Worm (Caenorhabditis elegans) whole organism, young adult: ENCODE measurements around the gene cyp-33C7.
A peak's percentile ranks its signal among the peaks of the same experiment; 100 is the strongest.

Source experiments
- C06A6.2 ChIP-seq: fragments of 200-800 bp; sonication (Bioruptor generic); conservative IDR thresholded peaks from 2 replicates; pipeline ENCODE4 v1.3.6; 2022; ENCODE audit warnings: missing genetic modification characterization, missing compliant biosample characterization
- F23B12.7 ChIP-seq: sonication (generic microtip); optimal IDR thresholded peaks from 2 replicates; lab custom pipeline; 2017; ENCODE audit warnings: missing genetic modification characterization, mild to moderate bottlenecking, missing compliant biosample characterization, antibody characterized with exemption, moderate library complexity; ENCODE audit not compliant: insufficient read depth
- F52B5.7 ChIP-seq: sonication (generic microtip); optimal IDR thresholded peaks from 2 replicates; lab custom pipeline; 2016; ENCODE audit warnings: mild to moderate bottlenecking, missing genetic modification characterization, missing compliant biosample characterization
- K11D2.4 ChIP-seq: fragments of 200-800 bp; sonication (Bioruptor generic); IDR thresholded peaks from 2 replicates; pipeline ENCODE4 v1.3.6; 2022; ENCODE audit warnings: missing genetic modification reagents, missing genetic modification characterization, missing compliant biosample characterization
- K12H6.12 ChIP-seq: fragments of 200-800 bp; sonication (Bioruptor generic); optimal IDR thresholded peaks from 2 replicates; lab custom pipeline; 2018; ENCODE audit warnings: mild to moderate bottlenecking, missing genetic modification characterization, missing compliant biosample characterization
- T26A5.8 ChIP-seq: sonication (generic microtip); optimal IDR thresholded peaks from 2 replicates; lab custom pipeline; 2016; ENCODE audit warnings: missing genetic modification characterization, missing compliant biosample characterization
- ZK185.1 ChIP-seq: sonication (generic microtip); optimal IDR thresholded peaks from 2 replicates; lab custom pipeline; 2016; ENCODE audit warnings: mild to moderate bottlenecking, missing genetic modification characterization, missing compliant biosample characterization; ENCODE audit not compliant: poor library complexity, severe bottlenecking
- ama-1 ChIP-seq, 3 experiments: fragments of 150-350 bp in 1 of 3; sonication (generic microtip) in 2 of 3; optimal IDR thresholded peaks; 2 replicates each; lab custom pipeline; 2014 to 2018; ENCODE audit warnings: missing biosample characterization in 2 of 3, missing genetic modification characterization in 2 of 3, missing genetic modification reagents in 2 of 3
- aptf-2 ChIP-seq: fragments of 200-800 bp; sonication (Bioruptor generic); conservative IDR thresholded peaks from 2 replicates; pipeline ENCODE4 v1.3.6; 2022; ENCODE audit warnings: missing genetic modification reagents, missing genetic modification characterization, missing compliant biosample characterization
- aptf-3 ChIP-seq: fragments of 200-800 bp; sonication (Bioruptor generic); IDR thresholded peaks from 2 replicates; pipeline ENCODE4 v1.3.6; 2022; ENCODE audit warnings: missing genetic modification characterization, missing compliant biosample characterization
- attf-3 ChIP-seq: fragments of 200-800 bp; sonication (Bioruptor generic); conservative IDR thresholded peaks from 2 replicates; pipeline ENCODE4 v1.3.6; 2022; ENCODE audit warnings: missing genetic modification reagents, missing genetic modification characterization, missing compliant biosample characterization
- attf-5 ChIP-seq: fragments of 200-800 bp; sonication (Bioruptor generic); optimal IDR thresholded peaks from 2 replicates; lab custom pipeline; 2018; ENCODE audit warnings: mild to moderate bottlenecking, missing genetic modification characterization, missing compliant biosample characterization
- bed-1 ChIP-seq: fragments of 200-800 bp; sonication (Bioruptor generic); IDR thresholded peaks from 2 replicates; pipeline ENCODE4 v1.3.6; 2022; ENCODE audit warnings: missing genetic modification reagents, missing genetic modification characterization, missing compliant biosample characterization
- cebp-1 ChIP-seq, 2 experiments: fragments of 200-800 bp in 1 of 2; sonication (Bioruptor generic) in 1 of 2; sonication (generic microtip) in 1 of 2; IDR thresholded peaks in 1 of 2; optimal IDR thresholded peaks in 1 of 2; 2 replicates each; pipeline versions ENCODE4 v1.3.6 to Lab custom; 2017 to 2022; ENCODE audit warnings: missing compliant biosample characterization in 2 of 2, missing genetic modification characterization in 2 of 2, mild to moderate bottlenecking in 1 of 2, missing genetic modification reagents in 1 of 2, moderate library complexity in 1 of 2
- ceh-100 ChIP-seq: fragments of 200-800 bp; sonication (Bioruptor generic); IDR thresholded peaks from 2 replicates; pipeline ENCODE4 v1.3.6; 2022; ENCODE audit warnings: missing genetic modification reagents, missing genetic modification characterization, missing compliant biosample characterization
- ceh-27 ChIP-seq: fragments of 200-800 bp; sonication (Bioruptor generic); optimal IDR thresholded peaks from 2 replicates; lab custom pipeline; 2018; ENCODE audit warnings: mild to moderate bottlenecking, missing genetic modification characterization, moderate library complexity, missing compliant biosample characterization
- ceh-58 ChIP-seq: fragments of 200-800 bp; sonication (Bioruptor generic); IDR thresholded peaks from 2 replicates; pipeline ENCODE4 v1.3.6; 2022; ENCODE audit warnings: missing genetic modification characterization, missing compliant biosample characterization
- ceh-79 ChIP-seq: sonication (generic microtip); optimal IDR thresholded peaks from 2 replicates; lab custom pipeline; 2017; ENCODE audit warnings: mild to moderate bottlenecking, missing genetic modification characterization, missing compliant biosample characterization
- die-1 ChIP-seq: sonication (generic microtip); optimal IDR thresholded peaks from 2 replicates; lab custom pipeline; 2016; ENCODE audit warnings: missing genotype, mild to moderate bottlenecking, missing genetic modification characterization, missing compliant biosample characterization
- dpff-1 ChIP-seq: sonication (generic microtip); optimal IDR thresholded peaks from 2 replicates; lab custom pipeline; 2017; ENCODE audit warnings: mild to moderate bottlenecking, missing genetic modification characterization, missing compliant biosample characterization
- egl-18 ChIP-seq: fragments of 200-800 bp; sonication (Bioruptor generic); IDR thresholded peaks from 2 replicates; pipeline ENCODE4 v1.3.6; 2022; ENCODE audit warnings: missing genetic modification reagents, missing genetic modification characterization, missing compliant biosample characterization
- ets-4 ChIP-seq: fragments of 200-800 bp; sonication (Bioruptor generic); optimal IDR thresholded peaks from 2 replicates; lab custom pipeline; 2018; ENCODE audit warnings: mild to moderate bottlenecking, missing genetic modification characterization, missing compliant biosample characterization
- hmg-1.2 ChIP-seq: fragments of 200-800 bp; sonication (Bioruptor generic); IDR thresholded peaks from 2 replicates; pipeline ENCODE4 v1.3.6; 2022; ENCODE audit warnings: missing genetic modification reagents, missing genetic modification characterization, missing compliant biosample characterization
- lsy-27 ChIP-seq: sonication (generic microtip); optimal IDR thresholded peaks from 2 replicates; lab custom pipeline; 2017; ENCODE audit warnings: missing genetic modification characterization, mild to moderate bottlenecking, missing compliant biosample characterization, antibody characterized with exemption, missing genotype, borderline replicate concordance; ENCODE audit not compliant: insufficient read depth
- madf-8 ChIP-seq: fragments of 200-800 bp; sonication (Bioruptor generic); conservative IDR thresholded peaks from 2 replicates; pipeline ENCODE4 v1.3.6; 2022; ENCODE audit warnings: missing genetic modification reagents, missing genetic modification characterization, missing compliant biosample characterization
- mcd-1 ChIP-seq: fragments of 200-800 bp; sonication (Bioruptor generic); IDR thresholded peaks from 2 replicates; pipeline ENCODE4 v1.3.6; 2022; ENCODE audit warnings: missing genetic modification reagents, missing genetic modification characterization, missing compliant biosample characterization
- mxl-1 ChIP-seq: sonication (generic microtip); optimal IDR thresholded peaks from 2 replicates; lab custom pipeline; 2016; ENCODE audit warnings: missing genetic modification characterization, missing compliant biosample characterization
- nhr-80 ChIP-seq: sonication (generic microtip); optimal IDR thresholded peaks from 2 replicates; lab custom pipeline; 2016; ENCODE audit warnings: missing genetic modification characterization, missing compliant biosample characterization
- rec-8 ChIP-seq, 2 experiments: sonication (generic microtip); optimal IDR thresholded peaks; 2 replicates each; lab custom pipeline; 2016; ENCODE audit warnings: mild to moderate bottlenecking in 2 of 2, missing genetic modification characterization in 2 of 2, missing genetic modification reagents in 2 of 2, missing genotype in 2 of 2, missing biosample characterization in 1 of 2, missing compliant biosample characterization in 1 of 2, moderate library complexity in 1 of 2
- rpc-1 ChIP-seq, 2 experiments: fragments of 150-350 bp in 1 of 2; sonication (generic microtip) in 1 of 2; optimal IDR thresholded peaks; 2 replicates each; lab custom pipeline; 2014 to 2018; ENCODE audit warnings: missing biosample characterization in 1 of 2, missing genetic modification characterization in 1 of 2, missing genetic modification reagents in 1 of 2, missing genotype in 1 of 2
- sdz-38 ChIP-seq: sonication (generic microtip); optimal IDR thresholded peaks from 2 replicates; lab custom pipeline; 2016; ENCODE audit warnings: missing genotype, missing genetic modification characterization, missing compliant biosample characterization
- snpc-1.3 ChIP-seq: sonication (generic microtip); optimal IDR thresholded peaks from 2 replicates; lab custom pipeline; 2017; ENCODE audit warnings: missing genetic modification characterization, mild to moderate bottlenecking, missing compliant biosample characterization, antibody characterized with exemption, moderate library complexity, missing genotype, missing genetic modification reagents; ENCODE audit not compliant: insufficient read depth
- snpc-4 ChIP-seq, 5 experiments: fragments of 150-350 bp in 1 of 5; sonication (generic microtip) in 4 of 5; optimal IDR thresholded peaks; 2 replicates each; lab custom pipeline; 2014 to 2018; ENCODE audit warnings: missing genetic modification characterization in 5 of 5, missing biosample characterization in 3 of 5, antibody characterized with exemption in 2 of 5, mild to moderate bottlenecking in 2 of 5, missing compliant biosample characterization in 2 of 5, missing genotype in 2 of 5, moderate library complexity in 2 of 5, missing genetic modification reagents in 1 of 5
- sptf-2 ChIP-seq: fragments of 200-800 bp; sonication (Bioruptor generic); optimal IDR thresholded peaks from 2 replicates; lab custom pipeline; 2018; ENCODE audit warnings: mild to moderate bottlenecking, missing genetic modification characterization, missing compliant biosample characterization

The cyp-33C7 gene

DNA sequence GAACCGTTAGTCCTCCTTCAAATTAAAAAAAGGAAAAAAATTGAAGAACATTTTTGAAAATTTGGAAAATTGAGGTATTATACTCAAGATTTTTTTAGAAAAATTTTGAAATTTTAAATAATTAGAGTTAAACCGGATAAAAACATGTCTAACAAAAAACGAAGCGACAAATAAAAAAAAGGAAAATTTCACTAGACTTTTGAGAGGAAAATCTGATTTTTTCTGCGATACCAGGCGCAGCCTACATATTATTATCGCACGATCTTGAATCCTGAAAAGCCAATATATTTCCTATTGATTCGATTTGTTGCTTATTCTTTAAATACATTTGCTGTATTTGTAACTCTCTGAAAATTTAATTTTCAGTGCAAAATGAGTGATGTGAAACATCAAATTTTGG lies 35.0 kb upstream of the cyp-33C7 start, which contains the start of gene nstp-8:
Gene nstp-8, plus strand, starts transcription at position 301 of the 400 bp plus-strand sequence.
- TF ChIP-seq nhr-80 (no peak), rpc-1 (optimal IDR thresholded peaks at IDR 0.05; lab: Kevin White, UChicago) (no peak), rpc-1 (tag; optimal IDR thresholded peaks at IDR 0.05; lab: Kevin White, UChicago) (no peak), madf-8 (GFP tag; lab: Robert Waterston, UW) (no peak), mcd-1 (GFP tag; lab: Robert Waterston, UW) (no peak), T26A5.8 (tag; lab: Kevin White, UChicago) (no peak), K11D2.4 (GFP tag; lab: Robert Waterston, UW) (no peak), cebp-1 (GFP tag; IDR thresholded peaks at IDR 0.05; lab: Robert Waterston, UW) (no peak), cebp-1 (tag; optimal IDR thresholded peaks at IDR 0.05; lab: Kevin White, UChicago) (no peak), ama-1 (optimal IDR thresholded peaks at IDR 0.05; lab: Kevin White, UChicago) (no peak), ama-1 (GFP tag; optimal IDR thresholded peaks at IDR 0.05; lab: Kevin White, UChicago) (no peak)

DNA sequence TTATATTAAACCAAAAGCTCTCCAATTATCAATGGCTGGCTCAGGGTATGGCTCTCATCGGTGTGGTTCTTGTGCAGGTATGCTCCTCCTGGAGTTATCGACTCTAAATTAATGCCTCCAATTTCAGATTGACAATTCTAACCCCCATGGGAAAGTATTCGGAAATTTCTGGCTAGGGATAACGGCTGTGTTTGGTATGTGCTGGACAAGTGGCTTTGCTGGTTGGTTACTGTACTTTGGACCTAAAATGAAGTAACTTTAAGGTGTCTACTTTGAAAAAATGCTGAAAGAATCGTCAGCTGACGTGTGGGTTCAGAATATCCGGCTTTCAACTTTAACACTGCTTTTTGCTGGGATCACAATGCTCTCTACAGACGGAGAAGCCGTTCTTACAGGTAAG lies 33.4 kb upstream of the cyp-33C7 start:
- TF ChIP-seq ZK185.1 (tag; lab: Kevin White, UChicago) (no peak), sptf-2 (GFP tag; lab: Kevin White, UChicago) (no peak), aptf-2 (no peak), sdz-38 (tag; lab: Kevin White, UChicago) (no peak), die-1 (tag; lab: Kevin White, UChicago) (no peak), K12H6.12 (no peak), attf-3 (GFP tag; lab: Robert Waterston, UW) (no peak), mxl-1 (tag; lab: Kevin White, UChicago) (no peak)
- TF ChIP-seq, all 124 proteins: peak for 0

DNA sequence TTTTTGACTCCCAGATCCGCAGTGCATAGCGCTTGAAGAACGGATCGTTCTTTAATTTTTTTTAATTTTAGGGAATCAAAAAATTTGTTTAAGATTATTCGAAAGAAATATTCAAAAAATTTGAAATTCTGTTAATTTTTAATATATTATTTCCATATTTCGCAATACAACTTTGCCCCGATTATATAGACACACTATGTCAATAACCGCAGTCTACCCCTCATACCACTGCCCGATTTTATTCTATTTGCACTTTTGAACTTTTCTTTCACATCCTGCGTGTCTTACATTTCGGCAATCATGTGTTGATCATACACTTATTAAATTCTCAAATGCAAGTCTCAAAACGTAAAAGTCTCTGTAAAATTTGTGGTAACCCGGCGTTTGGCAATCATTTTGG lies 31.5 kb upstream of the cyp-33C7 start, which contains the start of gene nhr-56:
Gene nhr-56, plus strand, starts transcription at position 202 of the 400 bp plus-strand sequence.
- peak; percentile 23; the same call in 1 of the 2 replicates for TF ChIP-seq hmg-1.2 (GFP tag; lab: Robert Waterston, UW)
- no peak for TF ChIP-seq ceh-79
- no peak for TF ChIP-seq egl-18 (GFP tag; lab: Robert Waterston, UW)
- peak; percentile 94 for TF ChIP-seq cebp-1 (GFP tag; IDR thresholded peaks at IDR 0.05; lab: Robert Waterston, UW)
- TF ChIP-seq cebp-1 (tag; optimal IDR thresholded peaks at IDR 0.05; lab: Kevin White, UChicago) = peak; percentile 98
- TF ChIP-seq dpff-1 = no peak
- TF ChIP-seq attf-5 (GFP tag; lab: Kevin White, UChicago) = peak; percentile 91
- no peak for TF ChIP-seq C06A6.2 (GFP tag; lab: Robert Waterston, UW)
- no peak for TF ChIP-seq rec-8 (tag; optimal IDR thresholded peaks at IDR 0.05; lab: Kevin White, UChicago)
- no peak for TF ChIP-seq snpc-4 (GFP tag; optimal IDR thresholded peaks at IDR 0.05; lab: Kevin White, UChicago)
- no peak for TF ChIP-seq snpc-4 (tag; optimal IDR thresholded peaks at IDR 0.05; lab: Kevin White, UChicago)
- TF ChIP-seq ceh-27 (GFP tag; lab: Kevin White, UChicago) = peak; percentile 17
- TF ChIP-seq nhr-80 = peak; percentile 68

DNA sequence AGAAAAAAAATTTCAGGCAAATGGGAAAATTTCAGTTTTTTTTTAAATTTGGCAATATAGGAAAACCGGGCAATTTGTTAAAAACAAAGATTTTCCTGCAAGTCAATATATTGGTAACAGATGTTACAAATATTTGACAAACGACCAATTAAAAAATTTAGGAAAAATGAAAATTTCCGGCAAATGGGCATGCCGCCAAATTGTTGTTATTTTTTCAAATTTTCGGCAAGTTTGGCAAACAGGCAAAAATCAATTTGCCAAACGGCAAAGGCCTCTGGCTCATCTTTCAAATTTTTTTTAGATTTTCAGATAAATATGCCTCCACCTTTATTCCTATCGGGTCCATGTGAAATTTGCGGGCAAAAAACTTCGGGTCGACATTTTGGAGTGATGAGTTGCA lies 28.6 kb upstream of the cyp-33C7 start, which contains the start of gene nhr-128:
Gene nhr-128, plus strand, starts transcription at position 301 of the 400 bp plus-strand sequence.
- TF ChIP-seq ets-4 (GFP tag; lab: Kevin White, UChicago) (no peak), mxl-1 (tag; lab: Kevin White, UChicago) (no peak), ceh-100 (GFP tag; lab: Robert Waterston, UW) (no peak), cebp-1 (GFP tag; IDR thresholded peaks at IDR 0.05; lab: Robert Waterston, UW) (no peak), cebp-1 (tag; optimal IDR thresholded peaks at IDR 0.05; lab: Kevin White, UChicago) (no peak), lsy-27 (tag; lab: Kevin White, UChicago) (no peak), ceh-58 (GFP tag; lab: Robert Waterston, UW) (no peak), snpc-1.3 (tag; lab: Kevin White, UChicago) (no peak), aptf-3 (no peak), bed-1 (GFP tag; lab: Robert Waterston, UW) (no peak), dpff-1 (no peak), F23B12.7 (tag; lab: Kevin White, UChicago) (no peak), F52B5.7 (tag; lab: Kevin White, UChicago) (no peak)
